Worm (Caenorhabditis elegans): ENCODE measurements around the gene sri-34.

DNA sequence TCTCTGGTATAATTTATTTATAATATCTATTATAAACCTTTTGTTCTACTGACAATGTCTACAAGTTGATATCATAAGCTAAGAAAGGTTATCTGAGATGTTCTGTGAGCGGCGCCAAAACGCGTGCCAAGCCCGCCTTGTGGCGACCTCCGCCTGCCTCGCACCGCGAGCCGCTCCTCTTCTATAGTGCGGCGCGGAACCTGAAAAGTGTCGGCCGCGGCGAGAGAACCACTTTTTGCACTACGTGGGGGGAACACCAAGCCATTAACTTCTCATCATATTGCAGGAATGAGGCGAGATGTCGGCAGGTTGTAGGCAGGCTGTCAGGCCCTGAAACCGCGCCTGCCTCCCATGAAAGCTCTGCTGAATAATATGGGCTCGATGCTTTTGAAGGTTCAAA, 45.6 kb downstream of the sri-34 start:
- TF ChIP-seq ZK546.5 (tag; optimal IDR thresholded peaks at IDR 0.05), result no peak
- TF ChIP-seq nhr-11 (tag; optimal IDR thresholded peaks at IDR 0.05), result no peak
- no peak for TF ChIP-seq pha-4 (tag; optimal IDR thresholded peaks at IDR 0.05)
- TF ChIP-seq lin-39 (tag; optimal IDR thresholded peaks at IDR 0.05), result no peak
- peak; percentile 32 for TF ChIP-seq snpc-4 (tag; optimal IDR thresholded peaks at IDR 0.05)
- no peak for TF ChIP-seq ztf-4 (tag; optimal IDR thresholded peaks at IDR 0.05)
